Worm (Caenorhabditis elegans) whole organism, mixed stage, embryonic: Measurements from ENCODE around the gene set-3.

ENCODE experiments used
- cnd-1 ChIP-seq: fragments of 200-800 bp; sonication (Bioruptor generic); optimal IDR thresholded peaks from 2 replicates; lab custom pipeline; 2018; ENCODE audit warnings: mild to moderate bottlenecking, missing genetic modification characterization, missing compliant biosample characterization
- elt-1 ChIP-seq: sonication (generic microtip); optimal IDR thresholded peaks from 2 replicates; lab custom pipeline; 2017; ENCODE audit warnings: missing genetic modification characterization, mild to moderate bottlenecking, missing compliant biosample characterization, antibody characterized with exemption, moderate library complexity, borderline replicate concordance; ENCODE audit not compliant: insufficient read depth
- nhr-12 ChIP-seq: fragments of 150-350 bp; optimal IDR thresholded peaks from 2 replicates; lab custom pipeline; 2014; ENCODE audit warnings: missing biosample characterization, missing genetic modification characterization
- nhr-76 ChIP-seq: sonication (generic microtip); optimal IDR thresholded peaks from 2 replicates; lab custom pipeline; 2017; ENCODE audit warnings: missing biosample characterization, missing genetic modification characterization
- snpc-4 ChIP-seq: fragments of 150-350 bp; optimal IDR thresholded peaks from 2 replicates; lab custom pipeline; 2014; ENCODE audit warnings: missing biosample characterization, missing genetic modification characterization
- unc-120 ChIP-seq: sonication (generic microtip); optimal IDR thresholded peaks from 2 replicates; lab custom pipeline; 2017; ENCODE audit warnings: missing genetic modification characterization, missing compliant biosample characterization; ENCODE audit not compliant: poor library complexity, severe bottlenecking
- unc-62 ChIP-seq: fragments of 150-350 bp; optimal IDR thresholded peaks from 2 replicates; lab custom pipeline; 2014; ENCODE audit warnings: missing biosample characterization, missing genetic modification reagents, missing genetic modification characterization

ce11 chrIII:9697323-9697722, 2.9 kb upstream of the set-3 start:
- TF ChIP-seq unc-120 (peak; percentile 62), cnd-1 (no peak), unc-62 (GFP tag; lab: Kevin White, UChicago) (no peak), nhr-12 (tag; lab: Kevin White, UChicago) (no peak), nhr-76 (tag; lab: Kevin White, UChicago) (no peak), snpc-4 (tag; lab: Kevin White, UChicago) (no peak), elt-1 (tag; lab: Kevin White, UChicago) (no peak)
